Worm (Caenorhabditis elegans) whole organism, L3 larva: ENCODE measurements around the gene F57B7.2.
A peak's percentile ranks its signal among the peaks of the same experiment; 100 is the strongest.

Source experiments
- R02D3.7 ChIP-seq: fragments of 150-350 bp; optimal IDR thresholded peaks from 2 replicates; lab custom pipeline; 2014; ENCODE audit warnings: missing biosample characterization, missing genetic modification characterization
- ZK546.5 ChIP-seq: sonication (generic microtip); optimal IDR thresholded peaks from 2 replicates; lab custom pipeline; 2017; ENCODE audit warnings: missing biosample characterization, missing genetic modification characterization
- aly-2 ChIP-seq: fragments of 150-350 bp; optimal IDR thresholded peaks from 2 replicates; lab custom pipeline; 2014; ENCODE audit warnings: missing biosample characterization, missing genetic modification characterization
- ama-1 ChIP-seq: fragments of 150-350 bp; optimal IDR thresholded peaks from 2 replicates; lab custom pipeline; 2018
- ceh-28 ChIP-seq: fragments of 150-350 bp; optimal IDR thresholded peaks from 2 replicates; lab custom pipeline; 2014; ENCODE audit warnings: missing biosample characterization, missing genetic modification reagents, missing genetic modification characterization
- daf-12 ChIP-seq: fragments of 150-350 bp; optimal IDR thresholded peaks from 2 replicates; lab custom pipeline; 2014; ENCODE audit warnings: missing biosample characterization, missing genetic modification reagents, missing genetic modification characterization
- egl-27 ChIP-seq: sonication (generic microtip); optimal IDR thresholded peaks from 4 replicates; lab custom pipeline; 2017; ENCODE audit warnings: missing biosample characterization, missing genetic modification reagents, missing genetic modification characterization
- egl-5 ChIP-seq: fragments of 150-350 bp; optimal IDR thresholded peaks from 2 replicates; lab custom pipeline; 2017; ENCODE audit warnings: missing biosample characterization, missing genetic modification reagents, missing genetic modification characterization, inconsistent platforms
- elt-2 ChIP-seq: sonication (generic microtip); optimal IDR thresholded peaks from 2 replicates; lab custom pipeline; 2016; ENCODE audit warnings: missing genetic modification reagents, mild to moderate bottlenecking, missing genetic modification characterization, missing compliant biosample characterization
- elt-3 ChIP-seq, 3 experiments: fragments of 150-350 bp in 1 of 3; sonication (generic microtip) in 2 of 3; optimal IDR thresholded peaks; 2 replicates in 2 of 3; 4 replicates in 1 of 3; lab custom pipeline; 2014 to 2017; ENCODE audit warnings: missing biosample characterization in 3 of 3, missing genetic modification characterization in 3 of 3
- eor-1 ChIP-seq, 2 experiments: fragments of 150-350 bp; optimal IDR thresholded peaks; 2 replicates each; lab custom pipeline; 2014 to 2018; ENCODE audit warnings: missing biosample characterization in 2 of 2, missing genetic modification characterization in 2 of 2
- fkh-10 ChIP-seq: sonication (generic microtip); optimal IDR thresholded peaks from 2 replicates; lab custom pipeline; 2017; ENCODE audit warnings: missing biosample characterization, missing genetic modification reagents, missing genetic modification characterization
- hmg-11 ChIP-seq: sonication (generic microtip); optimal IDR thresholded peaks from 2 replicates; lab custom pipeline; 2016; ENCODE audit warnings: missing genetic modification characterization, missing compliant biosample characterization
- jun-1 ChIP-seq: fragments of 150-350 bp; optimal IDR thresholded peaks from 2 replicates; lab custom pipeline; 2014; ENCODE audit warnings: missing biosample characterization, missing genetic modification reagents, missing genetic modification characterization
- lin-39 ChIP-seq: fragments of 150-350 bp; optimal IDR thresholded peaks from 2 replicates; lab custom pipeline; 2018; ENCODE audit warnings: missing biosample characterization, missing genetic modification reagents, missing genetic modification characterization
- lsy-12 ChIP-seq: sonication (generic microtip); optimal IDR thresholded peaks from 2 replicates; lab custom pipeline; 2016; ENCODE audit warnings: mild to moderate bottlenecking, missing genetic modification characterization, missing compliant biosample characterization
- mdl-1 ChIP-seq: fragments of 150-350 bp; optimal IDR thresholded peaks from 2 replicates; lab custom pipeline; 2014; ENCODE audit warnings: missing biosample characterization, missing genetic modification characterization
- mml-1 ChIP-seq: fragments of 150-350 bp; sonication (generic microtip); optimal IDR thresholded peaks from 3 replicates; lab custom pipeline; 2014; ENCODE audit warnings: missing biosample characterization, missing genetic modification characterization
- nfya-1 ChIP-seq: sonication (generic microtip); optimal IDR thresholded peaks from 2 replicates; lab custom pipeline; 2017; ENCODE audit warnings: missing genetic modification characterization, mild to moderate bottlenecking, missing compliant biosample characterization, antibody characterized with exemption, moderate library complexity; ENCODE audit not compliant: insufficient read depth
- nhr-11 ChIP-seq: fragments of 150-350 bp; optimal IDR thresholded peaks from 2 replicates; lab custom pipeline; 2014; ENCODE audit warnings: missing biosample characterization, missing genetic modification characterization
- nhr-12 ChIP-seq: fragments of 150-350 bp; optimal IDR thresholded peaks from 2 replicates; lab custom pipeline; 2014; ENCODE audit warnings: missing biosample characterization, missing genetic modification characterization
- nhr-237 ChIP-seq: fragments of 150-350 bp; optimal IDR thresholded peaks from 2 replicates; lab custom pipeline; 2014; ENCODE audit warnings: missing biosample characterization, missing genetic modification characterization
- nhr-25 ChIP-seq: sonication (generic microtip); optimal IDR thresholded peaks from 2 replicates; lab custom pipeline; 2017; ENCODE audit warnings: missing biosample characterization, missing genetic modification characterization
- nhr-28 ChIP-seq: fragments of 150-350 bp; optimal IDR thresholded peaks from 2 replicates; lab custom pipeline; 2014; ENCODE audit warnings: missing biosample characterization, missing genetic modification characterization
- nhr-67 ChIP-seq: fragments of 150-350 bp; optimal IDR thresholded peaks from 2 replicates; lab custom pipeline; 2014; ENCODE audit warnings: missing biosample characterization, missing genetic modification characterization
- nhr-76 ChIP-seq: fragments of 150-350 bp; sonication (generic microtip); optimal IDR thresholded peaks from 5 replicates; lab custom pipeline; 2014; ENCODE audit warnings: missing biosample characterization, missing genetic modification characterization
- nhr-77 ChIP-seq: fragments of 150-350 bp; optimal IDR thresholded peaks from 2 replicates; lab custom pipeline; 2014; ENCODE audit warnings: missing biosample characterization, missing genetic modification characterization
- pha-4 ChIP-seq: fragments of 150-350 bp; optimal IDR thresholded peaks from 2 replicates; lab custom pipeline; 2014; ENCODE audit warnings: missing biosample characterization, missing genetic modification reagents, missing genetic modification characterization
- skn-1 ChIP-seq: fragments of 150-350 bp; optimal IDR thresholded peaks from 2 replicates; lab custom pipeline; 2014; ENCODE audit warnings: missing biosample characterization, missing genetic modification characterization
- snpc-4 ChIP-seq: fragments of 150-350 bp; optimal IDR thresholded peaks from 2 replicates; lab custom pipeline; 2014; ENCODE audit warnings: missing biosample characterization, missing genetic modification characterization
- tbx-2 ChIP-seq: sonication (generic microtip); optimal IDR thresholded peaks from 2 replicates; lab custom pipeline; 2016; ENCODE audit warnings: mild to moderate bottlenecking, missing genetic modification characterization, missing compliant biosample characterization
- unc-39 ChIP-seq: sonication (generic microtip); optimal IDR thresholded peaks from 4 replicates; lab custom pipeline; 2017; ENCODE audit warnings: missing biosample characterization, missing genetic modification characterization
- unc-62 ChIP-seq: fragments of 150-350 bp; sonication (generic microtip); optimal IDR thresholded peaks from 4 replicates; lab custom pipeline; 2014; ENCODE audit warnings: missing biosample characterization, missing genetic modification reagents, missing genetic modification characterization
- zag-1 ChIP-seq: fragments of 150-350 bp; optimal IDR thresholded peaks from 2 replicates; lab custom pipeline; 2014; ENCODE audit warnings: missing biosample characterization, missing genetic modification characterization
- ztf-11 ChIP-seq: fragments of 150-350 bp; optimal IDR thresholded peaks from 2 replicates; lab custom pipeline; 2014; ENCODE audit warnings: missing biosample characterization, missing genetic modification characterization
- ztf-4 ChIP-seq: fragments of 150-350 bp; optimal IDR thresholded peaks from 2 replicates; lab custom pipeline; 2014; ENCODE audit warnings: missing biosample characterization, missing genetic modification characterization

F57B7.2 gene

DNA sequence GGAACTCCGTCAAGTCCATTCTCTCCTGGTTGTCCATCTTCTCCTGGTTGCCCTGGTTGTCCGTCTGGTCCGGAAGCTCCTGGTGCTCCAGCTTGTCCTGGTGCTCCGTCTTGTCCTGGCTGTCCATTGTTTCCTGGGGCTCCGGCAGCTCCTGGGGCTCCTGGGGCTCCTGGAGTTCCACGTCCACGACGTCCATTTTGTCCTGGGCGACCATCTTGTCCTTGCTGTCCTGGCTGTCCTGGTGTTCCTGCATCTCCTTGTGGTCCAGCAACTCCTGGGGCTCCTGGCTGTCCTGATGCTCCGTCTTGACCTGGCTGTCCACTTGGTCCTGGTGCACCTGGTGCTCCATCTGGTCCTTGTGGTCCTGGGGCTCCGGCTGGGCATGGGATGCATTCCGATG, 6.0 kb upstream of the F57B7.2 start:
- TF ChIP-seq nhr-77 (tag; lab: Kevin White, UChicago) (no peak), ama-1 (lab: Kevin White, UChicago) (no peak), daf-12 (tag; lab: Kevin White, UChicago) (no peak), nhr-76 (no peak), nhr-237 (tag; lab: Kevin White, UChicago) (no peak), lsy-12 (no peak), unc-39 (tag; lab: Kevin White, UChicago) (no peak), elt-2 (tag; lab: Kevin White, UChicago) (no peak), nhr-67 (tag; lab: Kevin White, UChicago) (no peak), nhr-25 (tag; lab: Kevin White, UChicago) (no peak), egl-27 (tag; lab: Kevin White, UChicago) (no peak)

DNA sequence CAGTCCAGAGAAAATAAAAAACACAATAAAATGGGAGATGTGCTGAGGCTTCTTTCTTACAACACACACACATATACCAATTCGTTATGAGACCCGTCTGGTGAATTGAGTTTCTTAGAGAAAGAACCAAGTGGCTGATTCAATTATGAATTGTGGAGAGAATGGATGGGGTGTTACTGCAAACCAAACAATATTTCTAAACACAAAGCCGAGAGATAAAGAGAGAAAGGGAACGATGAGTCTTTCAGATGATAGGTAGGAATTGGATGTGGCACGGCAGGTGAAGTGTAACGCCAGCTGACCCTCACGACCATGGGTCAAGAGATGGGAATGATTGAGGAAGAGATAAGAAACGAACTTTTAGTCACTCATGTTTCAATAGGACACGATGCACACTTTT, 2.9 kb upstream of the F57B7.2 start, which contains the start of gene mig-17:
mig-17 (plus strand) TSS at position 389 of the 400 bp plus-strand sequence.
- TF ChIP-seq egl-5 (tag; lab: Kevin White, UChicago), result peak; percentile 53
- TF ChIP-seq fkh-10 (GFP tag; lab: Kevin White, UChicago), result no peak
- TF ChIP-seq nfya-1 (tag; lab: Kevin White, UChicago), result peak; percentile 23
- TF ChIP-seq, all 47 proteins: peak for 2

ce11 chrV:11445375-11445774, 2.0 kb upstream of the F57B7.2 start:
- TF ChIP-seq skn-1 (tag; lab: Kevin White, UChicago) (no peak), eor-1 (tag; optimal IDR thresholded peaks at IDR 0.05; lab: Kevin White, UChicago) (no peak), lsy-12 (no peak), lin-39 (tag; lab: Kevin White, UChicago) (peak; percentile 73), nfya-1 (tag; lab: Kevin White, UChicago) (peak; percentile 86), R02D3.7 (tag; lab: Kevin White, UChicago) (no peak), ztf-11 (no peak), nhr-25 (tag; lab: Kevin White, UChicago) (no peak), mml-1 (tag; lab: Kevin White, UChicago) (no peak), aly-2 (tag; lab: Kevin White, UChicago) (no peak), mdl-1 (no peak), jun-1 (tag; lab: Kevin White, UChicago) (no peak), ceh-28 (tag; lab: Kevin White, UChicago) (peak; percentile 28), ZK546.5 (tag; lab: Kevin White, UChicago) (no peak), nhr-28 (tag; lab: Kevin White, UChicago) (no peak), elt-3 (tag; optimal IDR thresholded peaks at IDR 0.05; lab: Kevin White, UChicago) (no peak), daf-12 (tag; lab: Kevin White, UChicago) (no peak), unc-62 (GFP tag; lab: Kevin White, UChicago) (peak; percentile 52), snpc-4 (peak; percentile 20), zag-1 (no peak), egl-27 (tag; lab: Kevin White, UChicago) (no peak), unc-39 (tag; lab: Kevin White, UChicago) (no peak), egl-5 (tag; lab: Kevin White, UChicago) (peak; percentile 48), hmg-11 (tag; lab: Kevin White, UChicago) (peak; percentile 30), nhr-76 (no peak), nhr-67 (tag; lab: Kevin White, UChicago) (no peak)

DNA sequence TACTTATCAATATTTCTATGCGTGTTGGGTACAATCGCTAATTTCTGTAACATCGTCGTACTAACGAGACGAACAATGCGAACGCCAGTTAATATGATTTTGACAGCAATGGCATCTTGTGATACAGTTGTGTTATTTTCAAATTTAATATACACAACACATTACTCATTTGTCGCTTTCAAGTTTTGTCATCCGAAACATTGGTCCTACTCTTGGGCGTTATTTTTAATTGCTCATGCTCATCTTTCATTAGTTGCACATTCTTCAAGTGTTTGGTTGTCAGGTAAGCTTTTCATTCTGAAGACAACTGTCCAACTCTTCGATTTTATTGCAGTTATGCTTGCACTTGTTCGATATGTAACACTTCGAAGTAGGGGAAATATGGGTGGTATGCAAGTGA, 4.2 kb downstream of the F57B7.2 start:
- no peak for TF ChIP-seq egl-5 (tag; lab: Kevin White, UChicago)
- TF ChIP-seq pha-4 (tag; lab: Kevin White, UChicago), result no peak
- no peak for TF ChIP-seq nhr-11 (tag; lab: Kevin White, UChicago)
- no peak for TF ChIP-seq unc-62 (GFP tag; lab: Kevin White, UChicago)
- no peak for TF ChIP-seq R02D3.7 (tag; lab: Kevin White, UChicago)
- no peak for TF ChIP-seq egl-27 (tag; lab: Kevin White, UChicago)
- no peak for TF ChIP-seq tbx-2
- TF ChIP-seq nfya-1 (tag; lab: Kevin White, UChicago), result no peak
- no peak for TF ChIP-seq daf-12 (tag; lab: Kevin White, UChicago)
- no peak for TF ChIP-seq nhr-76
- no peak for TF ChIP-seq nhr-12
- no peak for TF ChIP-seq zag-1
- no peak for TF ChIP-seq aly-2 (tag; lab: Kevin White, UChicago)
- no peak for TF ChIP-seq ztf-4 (tag; lab: Kevin White, UChicago)
- TF ChIP-seq nhr-77 (tag; lab: Kevin White, UChicago), result no peak
- TF ChIP-seq, all 47 proteins: peak for 0
